Fruit fly (Drosophila melanogaster) whole organism, prepupa: ENCODE results near the gene CG3191.

ENCODE experiments used
- CG10669 ChIP-seq: fragments of 200-800 bp; sonication (Bioruptor generic); optimal IDR thresholded peaks from 3 replicates; lab custom pipeline; 2018; ENCODE audit warnings: missing biosample characterization, mild to moderate bottlenecking, missing genetic modification characterization, moderate library complexity
- CG11902 ChIP-seq: fragments of 200-800 bp; sonication (Bioruptor generic); optimal IDR thresholded peaks from 3 replicates; lab custom pipeline; 2016; ENCODE audit warnings: missing biosample characterization, missing genetic modification characterization
- CG15336 ChIP-seq: fragments of 200-800 bp; sonication (Bioruptor generic); IDR thresholded peaks from 2 replicates; pipeline ENCODE4 v1.3.6; 2022; ENCODE audit warnings: missing biosample characterization, missing genetic modification characterization
- CG1621 ChIP-seq: fragments of 200-800 bp; sonication (Bioruptor generic); optimal IDR thresholded peaks from 3 replicates; lab custom pipeline; 2018; ENCODE audit warnings: missing biosample characterization, mild to moderate bottlenecking, missing genetic modification characterization
- CG16779 ChIP-seq: fragments of 200-800 bp; sonication (Bioruptor generic); optimal IDR thresholded peaks from 3 replicates; lab custom pipeline; 2017; ENCODE audit warnings: missing biosample characterization, mild to moderate bottlenecking, missing genetic modification characterization
- CG3032 ChIP-seq: fragments of 200-800 bp; optimal IDR thresholded peaks from 2 replicates; lab custom pipeline; 2019; ENCODE audit warnings: missing biosample characterization, mild to moderate bottlenecking, missing genetic modification characterization, moderate library complexity
- CG31627 ChIP-seq: fragments of 200-800 bp; sonication (Bioruptor generic); optimal IDR thresholded peaks from 3 replicates; lab custom pipeline; 2016; ENCODE audit warnings: missing biosample characterization, missing genetic modification characterization
- CG32006 ChIP-seq: fragments of 200-800 bp; sonication (Bioruptor generic); optimal IDR thresholded peaks from 3 replicates; lab custom pipeline; 2017; ENCODE audit warnings: missing biosample characterization, mild to moderate bottlenecking, missing genetic modification characterization
- CG4318 ChIP-seq: fragments of 200-800 bp; sonication (Bioruptor generic); optimal IDR thresholded peaks from 3 replicates; lab custom pipeline; 2017; ENCODE audit warnings: missing biosample characterization, mild to moderate bottlenecking, missing genetic modification characterization
- CG6163 ChIP-seq: fragments of 200-800 bp; sonication (Bioruptor generic); IDR thresholded peaks from 3 replicates; pipeline ENCODE4 v1.3.6; 2022; ENCODE audit warnings: missing biosample characterization, missing genetic modification characterization
- CG6792 ChIP-seq: fragments of 200-800 bp; sonication (Bioruptor generic); optimal IDR thresholded peaks from 3 replicates; lab custom pipeline; 2016; ENCODE audit warnings: missing biosample characterization, missing genetic modification characterization
- CG6808 ChIP-seq: fragments of 200-800 bp; sonication (Bioruptor generic); optimal IDR thresholded peaks from 3 replicates; lab custom pipeline; 2017; ENCODE audit warnings: missing biosample characterization, missing genetic modification characterization, mild to moderate bottlenecking, moderate library complexity, missing genetic modification reagents
- CG6854 ChIP-seq: fragments of 200-800 bp; sonication (Bioruptor generic); optimal IDR thresholded peaks from 2 replicates; lab custom pipeline; 2017; ENCODE audit warnings: missing biosample characterization, mild to moderate bottlenecking, missing genetic modification characterization
- CG7368 ChIP-seq: fragments of 200-800 bp; sonication (Bioruptor generic); optimal IDR thresholded peaks from 3 replicates; lab custom pipeline; 2016; ENCODE audit warnings: missing biosample characterization, missing genetic modification characterization
- CG8119 ChIP-seq: fragments of 200-800 bp; sonication (Bioruptor generic); IDR thresholded peaks from 3 replicates; pipeline ENCODE4 v1.3.6; 2022; ENCODE audit warnings: missing biosample characterization, missing genetic modification characterization
- CG8319 ChIP-seq: fragments of 200-800 bp; sonication (Bioruptor generic); optimal IDR thresholded peaks from 3 replicates; lab custom pipeline; 2016; ENCODE audit warnings: missing biosample characterization, missing genetic modification characterization
- CG8632 ChIP-seq: fragments of 200-800 bp; sonication (Bioruptor generic); optimal IDR thresholded peaks from 3 replicates; lab custom pipeline; 2016; ENCODE audit warnings: missing biosample characterization, missing genetic modification characterization
- CG9139 ChIP-seq: fragments of 200-800 bp; sonication (Bioruptor generic); optimal IDR thresholded peaks from 3 replicates; lab custom pipeline; 2017; ENCODE audit warnings: missing biosample characterization, mild to moderate bottlenecking, missing genetic modification characterization
- Eip78C ChIP-seq: fragments of 200-800 bp; sonication (Bioruptor generic); peaks from one replicate; lab custom pipeline; 2016; ENCODE audit warnings: missing biosample characterization, missing genetic modification characterization
- Eip93F ChIP-seq: fragments of 200-800 bp; sonication (Bioruptor generic); optimal IDR thresholded peaks from 2 replicates; lab custom pipeline; 2016; ENCODE audit warnings: missing biosample characterization, mild to moderate bottlenecking, missing genetic modification characterization
- Ets21C ChIP-seq: fragments of 200-800 bp; sonication (Bioruptor generic); optimal IDR thresholded peaks from 3 replicates; lab custom pipeline; 2016; ENCODE audit warnings: missing biosample characterization, missing genetic modification characterization
- Ets96B ChIP-seq: fragments of 200-800 bp; optimal IDR thresholded peaks from 2 replicates; lab custom pipeline; 2019; ENCODE audit warnings: missing biosample characterization, mild to moderate bottlenecking, missing genetic modification characterization, moderate library complexity
- Gug ChIP-seq: fragments of 200-800 bp; sonication (Bioruptor generic); IDR thresholded peaks from 2 replicates; pipeline ENCODE4 v1.3.6; 2022; ENCODE audit warnings: missing biosample characterization, missing genetic modification characterization
- Hr38 ChIP-seq: sonication (Bioruptor generic); optimal IDR thresholded peaks from 2 replicates; lab custom pipeline; 2016; ENCODE audit warnings: missing biosample characterization, missing genetic modification characterization
- Hr39 ChIP-seq: fragments of 200-800 bp; sonication (Bioruptor generic); optimal IDR thresholded peaks from 2 replicates; lab custom pipeline; 2016; ENCODE audit warnings: missing biosample characterization, missing genetic modification characterization
- Lpt ChIP-seq: fragments of 200-800 bp; sonication (Bioruptor generic); optimal IDR thresholded peaks from 3 replicates; lab custom pipeline; 2016; ENCODE audit warnings: missing biosample characterization, missing genetic modification characterization
- Met ChIP-seq: fragments of 200-800 bp; sonication (Bioruptor generic); optimal IDR thresholded peaks from 3 replicates; lab custom pipeline; 2016; ENCODE audit warnings: missing biosample characterization, missing genetic modification characterization
- OdsH ChIP-seq: fragments of 200-800 bp; sonication (Bioruptor generic); optimal IDR thresholded peaks from 3 replicates; lab custom pipeline; 2016; ENCODE audit warnings: missing biosample characterization, missing genetic modification characterization
- Sox102F ChIP-seq: fragments of 200-800 bp; sonication (Bioruptor generic); optimal IDR thresholded peaks from 2 replicates; lab custom pipeline; 2016; ENCODE audit warnings: missing biosample characterization, mild to moderate bottlenecking, missing genetic modification characterization
- Sox14 ChIP-seq: fragments of 200-800 bp; sonication (Bioruptor generic); optimal IDR thresholded peaks from 3 replicates; lab custom pipeline; 2016; ENCODE audit warnings: missing biosample characterization, missing genetic modification characterization
- eg ChIP-seq: fragments of 200-800 bp; sonication (Bioruptor generic); IDR thresholded peaks from 3 replicates; pipeline ENCODE4 v1.3.6; 2022; ENCODE audit warnings: missing biosample characterization, missing genetic modification characterization
- esn ChIP-seq: fragments of 200-800 bp; sonication (Bioruptor generic); optimal IDR thresholded peaks from 2 replicates; lab custom pipeline; 2016; ENCODE audit warnings: missing biosample characterization, mild to moderate bottlenecking, missing genetic modification characterization, moderate library complexity
- fd59A ChIP-seq: fragments of 200-800 bp; sonication (Bioruptor generic); optimal IDR thresholded peaks from 2 replicates; lab custom pipeline; 2017; ENCODE audit warnings: missing biosample characterization, mild to moderate bottlenecking, missing genetic modification characterization, missing genetic modification reagents
- fd85E ChIP-seq: fragments of 200-800 bp; sonication (Bioruptor generic); optimal IDR thresholded peaks from 3 replicates; lab custom pipeline; 2016; ENCODE audit warnings: missing biosample characterization, missing genetic modification characterization
- lz ChIP-seq: fragments of 200-800 bp; sonication (Bioruptor generic); optimal IDR thresholded peaks from 3 replicates; lab custom pipeline; 2016; ENCODE audit warnings: missing biosample characterization, missing genetic modification characterization
- pdm3 ChIP-seq: fragments of 200-800 bp; sonication (Bioruptor generic); optimal IDR thresholded peaks from 3 replicates; lab custom pipeline; 2016; ENCODE audit warnings: missing biosample characterization, missing genetic modification characterization
- spab ChIP-seq: fragments of 200-800 bp; sonication (Bioruptor generic); optimal IDR thresholded peaks from 2 replicates; lab custom pipeline; 2017; ENCODE audit warnings: missing biosample characterization, mild to moderate bottlenecking, missing genetic modification characterization, missing genetic modification reagents
- vri ChIP-seq: fragments of 200-800 bp; sonication (Bioruptor generic); optimal IDR thresholded peaks from 3 replicates; lab custom pipeline; 2016; ENCODE audit warnings: missing biosample characterization, mild to moderate bottlenecking, missing genetic modification characterization

The CG3191 gene

DNA sequence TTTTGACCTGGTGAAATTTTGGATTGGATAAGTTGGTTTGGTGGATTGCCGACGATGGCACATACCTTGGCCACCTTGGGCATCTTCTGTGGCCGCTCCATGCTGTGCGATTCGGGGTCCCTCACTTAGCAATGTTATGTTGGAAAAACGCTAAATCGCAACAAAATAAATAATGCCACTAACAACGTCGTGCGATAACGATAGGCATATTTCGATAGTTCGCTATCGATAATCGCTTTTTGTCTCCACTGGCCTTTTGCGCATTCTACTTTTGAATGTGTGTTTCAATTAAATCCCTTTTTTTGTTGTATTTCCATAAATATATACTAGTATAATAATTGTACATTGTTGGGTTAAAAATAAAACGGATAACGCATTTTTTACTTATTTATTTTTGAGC, 2.0 kb downstream of the CG3191 start, which contains the start of gene crn:
Gene crn, minus strand, starts transcription at position 221 of the 400 bp plus-strand sequence.
- TF ChIP-seq CG10669 (GFP tag; lab: Kevin White, UChicago) = no peak
- TF ChIP-seq Met (GFP tag; lab: Kevin White, UChicago) = no peak
- TF ChIP-seq Lpt (GFP tag; lab: Kevin White, UChicago) = no peak
- no peak for TF ChIP-seq Ets21C (GFP tag; lab: Kevin White, UChicago)
- TF ChIP-seq pdm3 (GFP tag; lab: Kevin White, UChicago) = no peak
- TF ChIP-seq Ets96B (tag; lab: Kevin White, UChicago) = no peak

dm6 chrX:2245931-2246330, 5.9 kb downstream of the CG3191 start, which contains the start of gene Or2a:
Gene Or2a, plus strand, starts transcription at chrX:2246231.
- TF ChIP-seq CG9139 (GFP tag; lab: Kevin White, UChicago) = no peak
- TF ChIP-seq Sox102F (GFP tag; lab: Kevin White, UChicago) = no peak
- no peak for TF ChIP-seq CG8319
- TF ChIP-seq CG7368 = no peak
- no peak for TF ChIP-seq CG1621 (tag; lab: Kevin White, UChicago)
- TF ChIP-seq pdm3 (GFP tag; lab: Kevin White, UChicago) = no peak
- no peak for TF ChIP-seq fd59A (GFP tag; lab: Kevin White, UChicago)
- TF ChIP-seq Met (GFP tag; lab: Kevin White, UChicago) = no peak
- TF ChIP-seq CG3032 (tag; lab: Kevin White, UChicago) = no peak
- TF ChIP-seq Eip93F (GFP tag; lab: Kevin White, UChicago) = no peak
- no peak for TF ChIP-seq spab
- no peak for TF ChIP-seq CG8632 (GFP tag; lab: Kevin White, UChicago)
- TF ChIP-seq CG10669 (GFP tag; lab: Kevin White, UChicago) = no peak
- no peak for TF ChIP-seq CG6163 (GFP tag; lab: Robert Waterston, UW)
- no peak for TF ChIP-seq CG4318 (GFP tag; lab: Kevin White, UChicago)
- TF ChIP-seq esn (GFP tag; lab: Kevin White, UChicago) = no peak
- TF ChIP-seq Eip78C (GFP tag; lab: Kevin White, UChicago) = no peak
- no peak for TF ChIP-seq eg
- no peak for TF ChIP-seq CG6792 (GFP tag; lab: Kevin White, UChicago)
- TF ChIP-seq, all 60 proteins: peak for 0

dm6 chrX:2244753-2245152, 7.0 kb downstream of the CG3191 start:
- TF ChIP-seq CG31627 (no peak), CG9139 (GFP tag; lab: Kevin White, UChicago) (no peak), fd85E (GFP tag; lab: Kevin White, UChicago) (no peak), CG1621 (tag; lab: Kevin White, UChicago) (no peak), CG16779 (tag; lab: Kevin White, UChicago) (no peak), vri (GFP tag; lab: Kevin White, UChicago) (no peak), Sox14 (GFP tag; lab: Kevin White, UChicago) (no peak), OdsH (GFP tag; lab: Kevin White, UChicago) (no peak), CG15336 (GFP tag; lab: Robert Waterston, UW) (no peak), Hr38 (no peak), CG8319 (no peak), Ets96B (tag; lab: Kevin White, UChicago) (no peak), CG6808 (no peak)

dm6 chrX:2242897-2243296, 8.9 kb downstream of the CG3191 start:
- no peak for TF ChIP-seq Eip78C (GFP tag; lab: Kevin White, UChicago)
- no peak for TF ChIP-seq Gug (GFP tag; lab: Robert Waterston, UW)
- no peak for TF ChIP-seq vri (GFP tag; lab: Kevin White, UChicago)
- TF ChIP-seq CG32006 (GFP tag; lab: Kevin White, UChicago) = no peak
- TF ChIP-seq lz (GFP tag; lab: Kevin White, UChicago) = no peak
- TF ChIP-seq CG6808 = no peak
- TF ChIP-seq Hr38 = no peak
- no peak for TF ChIP-seq Hr39
- TF ChIP-seq CG8119 (GFP tag; lab: Robert Waterston, UW) = no peak
- TF ChIP-seq CG11902 (GFP tag; lab: Kevin White, UChicago) = no peak
- no peak for TF ChIP-seq CG6854 (GFP tag; lab: Kevin White, UChicago)
- TF ChIP-seq, all 60 proteins: peak for 0
